Fruit fly (Drosophila melanogaster) whole organism, embryonic: ENCODE data around the gene bsk.

Source experiments
- ATbp ChIP-seq: fragments of 200-800 bp; sonication (Bioruptor generic); optimal IDR thresholded peaks from 2 replicates; lab custom pipeline; 2017; ENCODE audit warnings: missing biosample characterization, mild to moderate bottlenecking, missing genetic modification characterization, missing genetic modification reagents
- B-H1 ChIP-seq: fragments of 200-800 bp; sonication (Bioruptor generic); IDR thresholded peaks from 3 replicates; pipeline ENCODE4 v1.3.6; 2022; ENCODE audit warnings: missing biosample characterization, missing genetic modification characterization
- Bgb ChIP-seq: fragments of 200-800 bp; sonication (Bioruptor generic); IDR thresholded peaks from 2 replicates; pipeline ENCODE4 v1.3.6; 2022; ENCODE audit warnings: missing biosample characterization, missing genetic modification characterization; ENCODE audit not compliant: partially characterized antibody
- CG10209 ChIP-seq: fragments of 200-800 bp; sonication (Bioruptor generic); optimal IDR thresholded peaks from 3 replicates; lab custom pipeline; 2017; ENCODE audit warnings: missing biosample characterization, mild to moderate bottlenecking, missing genetic modification characterization, missing genetic modification reagents
- CG1024 ChIP-seq: fragments of 200-800 bp; sonication (Bioruptor generic); IDR thresholded peaks from 2 replicates; pipeline ENCODE4 v1.3.6; 2022; ENCODE audit warnings: missing biosample characterization, missing genetic modification characterization
- CG10654 ChIP-seq: fragments of 200-800 bp; sonication (Bioruptor generic); optimal IDR thresholded peaks from 2 replicates; lab custom pipeline; 2016; ENCODE audit warnings: missing biosample characterization, missing genetic modification characterization
- CG11560 ChIP-seq: fragments of 200-800 bp; sonication (Bioruptor generic); IDR thresholded peaks from 3 replicates; pipeline ENCODE4 v1.3.6; 2022; ENCODE audit warnings: missing biosample characterization, missing genetic modification characterization
- CG12299 ChIP-seq: fragments of 200-800 bp; sonication (Bioruptor generic); optimal IDR thresholded peaks from 2 replicates; lab custom pipeline; 2018; ENCODE audit warnings: missing biosample characterization, mild to moderate bottlenecking, missing genetic modification characterization
- CG12769 ChIP-seq: fragments of 200-800 bp; sonication (Bioruptor generic); optimal IDR thresholded peaks from 2 replicates; lab custom pipeline; 2019; ENCODE audit warnings: missing biosample characterization, mild to moderate bottlenecking, missing genetic modification characterization, moderate library complexity
- CG14860 ChIP-seq: fragments of 200-800 bp; sonication (Bioruptor generic); IDR thresholded peaks from 3 replicates; pipeline ENCODE4 v1.3.6; 2022; ENCODE audit warnings: missing biosample characterization, missing genetic modification characterization; ENCODE audit not compliant: partially characterized antibody
- CG1603 ChIP-seq: fragments of 200-800 bp; sonication (Bioruptor generic); optimal IDR thresholded peaks from 2 replicates; lab custom pipeline; 2019; ENCODE audit warnings: missing biosample characterization, mild to moderate bottlenecking, missing genetic modification characterization, moderate library complexity
- CG17612 ChIP-seq: fragments of 200-800 bp; sonication (Bioruptor generic); IDR thresholded peaks from 2 replicates; pipeline ENCODE4 v1.3.6; 2022; ENCODE audit warnings: missing biosample characterization, missing genetic modification characterization
- CG17912 ChIP-seq: fragments of 200-800 bp; sonication (Bioruptor generic); optimal IDR thresholded peaks from 2 replicates; lab custom pipeline; 2018; ENCODE audit warnings: missing biosample characterization, mild to moderate bottlenecking, missing genetic modification characterization
- CG18619 ChIP-seq: fragments of 200-800 bp; sonication (Bioruptor generic); optimal IDR thresholded peaks from 3 replicates; lab custom pipeline; 2017; ENCODE audit warnings: missing biosample characterization, mild to moderate bottlenecking, missing genetic modification characterization
- CG2129 ChIP-seq: fragments of 200-800 bp; sonication (Bioruptor generic); IDR thresholded peaks from 2 replicates; pipeline ENCODE4 v1.3.6; 2022; ENCODE audit warnings: missing biosample characterization, missing genetic modification characterization; ENCODE audit not compliant: partially characterized antibody
- CG2889 ChIP-seq: fragments of 200-800 bp; sonication (Bioruptor generic); IDR thresholded peaks from 3 replicates; pipeline ENCODE4 v1.3.6; 2022; ENCODE audit warnings: missing biosample characterization, missing genetic modification characterization
- CG32532 ChIP-seq: fragments of 200-800 bp; sonication (Bioruptor generic); IDR thresholded peaks from 2 replicates; pipeline ENCODE4 v1.3.6; 2022; ENCODE audit warnings: missing biosample characterization, missing genetic modification characterization
- CG34376 ChIP-seq: fragments of 200-800 bp; sonication (Bioruptor generic); optimal IDR thresholded peaks from 2 replicates; lab custom pipeline; 2018; ENCODE audit warnings: missing biosample characterization, mild to moderate bottlenecking, missing genetic modification characterization
- CG3847 ChIP-seq: fragments of 200-800 bp; sonication (Bioruptor generic); IDR thresholded peaks from 2 replicates; pipeline ENCODE4 v1.3.6; 2022; ENCODE audit warnings: missing biosample characterization, missing genetic modification characterization
- CG4617 ChIP-seq: fragments of 200-800 bp; sonication (Bioruptor generic); optimal IDR thresholded peaks from 3 replicates; lab custom pipeline; 2016; ENCODE audit warnings: missing biosample characterization, missing genetic modification characterization, borderline replicate concordance
- CG6175 ChIP-seq: fragments of 200-800 bp; sonication (Bioruptor generic); IDR thresholded peaks from 3 replicates; pipeline ENCODE4 v1.3.6; 2022; ENCODE audit warnings: missing biosample characterization, missing genetic modification characterization
- CG7963 ChIP-seq: fragments of 200-800 bp; sonication (Bioruptor generic); IDR thresholded peaks from 3 replicates; pipeline ENCODE4 v1.3.6; 2022; ENCODE audit warnings: missing biosample characterization, missing genetic modification characterization; ENCODE audit not compliant: partially characterized antibody
- CG8388 ChIP-seq: fragments of 200-800 bp; sonication (Bioruptor generic); optimal IDR thresholded peaks from 2 replicates; lab custom pipeline; 2019; ENCODE audit warnings: missing biosample characterization, mild to moderate bottlenecking, missing genetic modification characterization, moderate library complexity
- CG9817 ChIP-seq: fragments of 200-800 bp; sonication (Bioruptor generic); optimal IDR thresholded peaks from 2 replicates; lab custom pipeline; 2018; ENCODE audit warnings: missing biosample characterization, mild to moderate bottlenecking, missing genetic modification characterization, moderate library complexity
- CG9876 ChIP-seq: fragments of 200-800 bp; sonication (Bioruptor generic); optimal IDR thresholded peaks from 2 replicates; lab custom pipeline; 2016; ENCODE audit warnings: missing biosample characterization, missing genetic modification characterization
- Camta ChIP-seq: fragments of 200-800 bp; sonication (Bioruptor generic); optimal IDR thresholded peaks from 2 replicates; lab custom pipeline; 2016; ENCODE audit warnings: missing biosample characterization, missing genetic modification characterization
- Dad ChIP-seq: fragments of 200-800 bp; sonication (Bioruptor generic); optimal IDR thresholded peaks from 3 replicates; lab custom pipeline; 2016; ENCODE audit warnings: missing biosample characterization, missing genetic modification characterization
- Dbx ChIP-seq: fragments of 200-800 bp; sonication (Bioruptor generic); IDR thresholded peaks from 3 replicates; pipeline ENCODE4 v1.3.6; 2022; ENCODE audit warnings: missing biosample characterization, missing genetic modification characterization
- Deaf1 ChIP-seq: fragments of 200-800 bp; optimal IDR thresholded peaks from 3 replicates; lab custom pipeline; 2019; ENCODE audit warnings: missing biosample characterization, mild to moderate bottlenecking, missing genetic modification characterization, moderate library complexity
- Dip3 ChIP-seq: fragments of 200-800 bp; sonication (Bioruptor generic); optimal IDR thresholded peaks from 3 replicates; lab custom pipeline; 2016; ENCODE audit warnings: missing biosample characterization, missing genetic modification characterization
- Doc3 ChIP-seq: fragments of 200-800 bp; sonication (Bioruptor generic); IDR thresholded peaks from 3 replicates; pipeline ENCODE4 v1.3.6; 2022; ENCODE audit warnings: missing biosample characterization, missing genetic modification characterization; ENCODE audit not compliant: partially characterized antibody
- HLH4C ChIP-seq: fragments of 200-800 bp; sonication (Bioruptor generic); IDR thresholded peaks from 3 replicates; pipeline ENCODE4 v1.3.6; 2022; ENCODE audit warnings: missing biosample characterization, missing genetic modification characterization; ENCODE audit not compliant: partially characterized antibody
- Sox100B ChIP-seq: fragments of 200-800 bp; sonication (Bioruptor generic); optimal IDR thresholded peaks from 3 replicates; lab custom pipeline; 2018; ENCODE audit warnings: missing biosample characterization, mild to moderate bottlenecking, missing genetic modification characterization
- Sox102F ChIP-seq: fragments of 200-800 bp; sonication (Bioruptor generic); optimal IDR thresholded peaks from 2 replicates; lab custom pipeline; 2018; ENCODE audit warnings: missing biosample characterization, mild to moderate bottlenecking, missing genetic modification characterization, moderate library complexity
- Xbp1 ChIP-seq: fragments of 200-800 bp; sonication (Bioruptor generic); optimal IDR thresholded peaks from 3 replicates; lab custom pipeline; 2016; ENCODE audit warnings: missing biosample characterization, mild to moderate bottlenecking, missing genetic modification characterization
- dpn ChIP-seq, 2 experiments: fragments of 200-800 bp; sonication (Bioruptor generic); optimal IDR thresholded peaks; 3 replicates each; lab custom pipeline; 2016; ENCODE audit warnings: missing biosample characterization in 2 of 2, missing genetic modification characterization in 2 of 2
- exex ChIP-seq: fragments of 200-800 bp; sonication (Bioruptor generic); optimal IDR thresholded peaks from 4 replicates; lab custom pipeline; 2018; ENCODE audit warnings: missing biosample characterization, mild to moderate bottlenecking, missing genetic modification characterization, moderate library complexity
- eyg ChIP-seq: fragments of 200-800 bp; sonication (Bioruptor generic); optimal IDR thresholded peaks from 3 replicates; lab custom pipeline; 2016; ENCODE audit warnings: missing biosample characterization, missing genetic modification characterization
- gcm2 ChIP-seq: fragments of 200-800 bp; sonication (Bioruptor generic); optimal IDR thresholded peaks from 2 replicates; lab custom pipeline; 2016; ENCODE audit warnings: missing biosample characterization, missing genetic modification characterization
- gsb-n ChIP-seq: fragments of 200-800 bp; sonication (Bioruptor generic); optimal IDR thresholded peaks from 3 replicates; lab custom pipeline; 2018; ENCODE audit warnings: missing biosample characterization, mild to moderate bottlenecking, missing genetic modification characterization
- lov ChIP-seq, 2 experiments: fragments of 200-800 bp in 1 of 2; fragments of >200 bp in 1 of 2; sonication (Bioruptor generic) in 1 of 2; IDR thresholded peaks in 1 of 2; optimal IDR thresholded peaks in 1 of 2; 2 replicates in 1 of 2; 3 replicates in 1 of 2; pipeline versions ENCODE4 v1.3.6 to Lab custom; 2017 to 2022; ENCODE audit warnings: missing biosample characterization in 1 of 2, missing genetic modification characterization in 1 of 2
- maf-S ChIP-seq: fragments of 200-800 bp; sonication (Bioruptor generic); optimal IDR thresholded peaks from 2 replicates; lab custom pipeline; 2016; ENCODE audit warnings: missing biosample characterization, missing genetic modification characterization
- org-1 ChIP-seq: fragments of 200-800 bp; sonication (Bioruptor generic); optimal IDR thresholded peaks from 2 replicates; lab custom pipeline; 2017; ENCODE audit warnings: missing biosample characterization, missing genetic modification characterization
- sc ChIP-seq, 3 experiments: fragments of >200 bp in 2 of 3; fragments of 200-800 bp in 1 of 3; sonication (Bioruptor generic) in 1 of 3; optimal IDR thresholded peaks; 2 replicates in 2 of 3; 3 replicates in 1 of 3; lab custom pipeline; 2017; ENCODE audit warnings: mild to moderate bottlenecking in 1 of 3, missing biosample characterization in 1 of 3, missing genetic modification characterization in 1 of 3, missing genetic modification reagents in 1 of 3
- sens-2 ChIP-seq: fragments of 200-800 bp; sonication (Bioruptor generic); IDR thresholded peaks from 2 replicates; pipeline ENCODE4 v1.3.6; 2022; ENCODE audit warnings: missing biosample characterization, missing genetic modification characterization
- stc ChIP-seq: fragments of 200-800 bp; sonication (Bioruptor generic); IDR thresholded peaks from 2 replicates; pipeline ENCODE4 v1.3.6; 2022; ENCODE audit warnings: missing biosample characterization, missing genetic modification characterization
- usp ChIP-seq: fragments of >200 bp; optimal IDR thresholded peaks from 2 replicates; lab custom pipeline; 2017; ENCODE audit warnings: missing biosample characterization, missing genetic modification characterization
- vfl ChIP-seq: fragments of 200-800 bp; sonication (Bioruptor generic); optimal IDR thresholded peaks from 2 replicates; lab custom pipeline; 2016; ENCODE audit warnings: missing biosample characterization, missing genetic modification characterization
- wek ChIP-seq: fragments of 200-800 bp; sonication (Bioruptor generic); optimal IDR thresholded peaks from 3 replicates; lab custom pipeline; 2018; ENCODE audit warnings: missing biosample characterization, mild to moderate bottlenecking, missing genetic modification characterization, moderate library complexity

Gene bsk

DNA sequence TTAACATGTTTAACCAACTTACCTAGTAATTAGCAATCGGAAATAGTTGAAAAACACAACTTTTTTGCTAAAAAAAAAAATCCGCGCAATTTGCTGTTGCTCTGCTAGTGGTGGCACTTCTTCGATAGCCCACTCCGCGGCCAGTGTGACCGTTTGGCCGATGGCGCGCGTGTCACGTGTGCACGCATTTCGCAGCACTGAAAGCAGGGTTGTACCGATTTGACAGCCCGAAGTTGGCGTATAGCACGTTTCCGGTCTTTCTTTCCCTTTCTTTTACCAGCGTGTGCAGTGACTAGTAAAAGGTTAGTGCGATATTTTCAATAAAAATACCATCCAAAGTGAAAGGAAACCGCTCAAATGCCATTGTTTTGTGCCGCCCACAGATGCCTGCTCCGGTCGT is 49.5 kb downstream of the bsk start, which contains the start of the genes Ripalpha and RpL7 (continued):
- peak; percentile 70 for TF ChIP-seq Deaf1 (tag; lab: Kevin White, UChicago)
- no peak for TF ChIP-seq lov (optimal IDR thresholded peaks at IDR 0.05; lab: Kevin White, UChicago)
- peak; percentile 99 for TF ChIP-seq lov (GFP tag; IDR thresholded peaks at IDR 0.05; lab: Robert Waterston, UW)
- peak; percentile 87 for TF ChIP-seq Sox102F (GFP tag; lab: Kevin White, UChicago)
- TF ChIP-seq CG18619 (GFP tag; lab: Kevin White, UChicago): peak; percentile 99
- TF ChIP-seq CG7963: peak; percentile 88
- TF ChIP-seq Dip3: peak; percentile 97
- TF ChIP-seq Xbp1: peak; percentile 98
- peak; percentile 98 for TF ChIP-seq CG1603 (tag; lab: Kevin White, UChicago)
- TF ChIP-seq Bgb (GFP tag; lab: Robert Waterston, UW): peak; percentile 98
- peak; percentile 99 for TF ChIP-seq CG17912 (GFP tag; lab: Kevin White, UChicago)
- TF ChIP-seq sens-2 (GFP tag; lab: Robert Waterston, UW): peak; percentile 96
- TF ChIP-seq CG32532 (GFP tag; lab: Robert Waterston, UW): peak; percentile 98
- peak; percentile 94 for TF ChIP-seq CG12299 (tag; lab: Kevin White, UChicago)
- peak; percentile 99 for TF ChIP-seq Dad (GFP tag; lab: Kevin White, UChicago)
- peak; percentile 95 to 98 for TF ChIP-seq dpn (GFP tag; optimal IDR thresholded peaks at IDR 0.05; lab: Kevin White, UChicago)
- TF ChIP-seq gcm2 (GFP tag; lab: Kevin White, UChicago): peak; percentile 98
- peak; percentile 87 for TF ChIP-seq CG2889 (GFP tag; lab: Robert Waterston, UW)
- peak; percentile 99 for TF ChIP-seq CG4617
- TF ChIP-seq CG11560 (tag; lab: Robert Waterston, UW): peak; percentile 73; the same call in 2 of the 3 replicates
- TF ChIP-seq CG10209 (GFP tag; lab: Kevin White, UChicago): peak; percentile 99
- TF ChIP-seq maf-S (GFP tag; lab: Kevin White, UChicago): peak; percentile 98
- TF ChIP-seq Camta (GFP tag; lab: Kevin White, UChicago): peak; percentile 96
- peak; percentile 94 for TF ChIP-seq CG17612 (GFP tag; lab: Robert Waterston, UW)
- TF ChIP-seq CG12769 (tag; lab: Kevin White, UChicago): peak; percentile 98
- peak; percentile 98 for TF ChIP-seq CG3847 (GFP tag; lab: Robert Waterston, UW)
- TF ChIP-seq ATbp (GFP tag; lab: Kevin White, UChicago): peak; percentile 98
- peak; percentile 88 for TF ChIP-seq Sox100B (GFP tag; lab: Kevin White, UChicago)
- peak; percentile 92 for TF ChIP-seq CG8388 (GFP tag; lab: Kevin White, UChicago)
- TF ChIP-seq CG1024 (GFP tag; lab: Robert Waterston, UW): peak; percentile 94
- peak; percentile 75 for TF ChIP-seq CG14860 (GFP tag; lab: Robert Waterston, UW)
- TF ChIP-seq wek (GFP tag; lab: Kevin White, UChicago): peak; percentile 95
- TF ChIP-seq Doc3: peak; percentile 66; the same call in 2 of the 3 replicates
- TF ChIP-seq CG10654 (GFP tag; lab: Kevin White, UChicago): peak; percentile 97
- peak; percentile 96 for TF ChIP-seq gsb-n
- peak; percentile 97 for TF ChIP-seq CG9817 (tag; lab: Kevin White, UChicago)
- TF ChIP-seq usp (GFP tag; lab: Kevin White, UChicago): no peak
- peak; percentile 99 for TF ChIP-seq CG9876
- TF ChIP-seq eyg (GFP tag; lab: Kevin White, UChicago): peak; percentile 97
- TF ChIP-seq CG34376: peak; percentile 99
- TF ChIP-seq exex (tag; lab: Kevin White, UChicago): peak; percentile 78
- TF ChIP-seq vfl: peak; percentile 97
- peak; percentile 99 for TF ChIP-seq Dbx
- TF ChIP-seq CG2129 (GFP tag; lab: Robert Waterston, UW): peak; percentile 48
- TF ChIP-seq CG6175: peak; percentile 97; the same call in 2 of the 3 replicates
- no peak for TF ChIP-seq sc (optimal IDR thresholded peaks at IDR 0.05; lab: Kevin White, UChicago)
- peak; percentile 96 for TF ChIP-seq sc (GFP tag; optimal IDR thresholded peaks at IDR 0.05; lab: Kevin White, UChicago)
- TF ChIP-seq HLH4C (GFP tag; lab: Robert Waterston, UW): peak; percentile 79
- peak; percentile 97 for TF ChIP-seq org-1
- TF ChIP-seq stc (GFP tag; lab: Robert Waterston, UW): peak; percentile 90
- peak; percentile 89 for TF ChIP-seq B-H1
